Worm (Caenorhabditis elegans) whole organism, L1 larva: ENCODE data around the gene sup-35.

Experiments
- C16A3.4 ChIP-seq: fragments of 150-350 bp; optimal IDR thresholded peaks from 2 replicates; lab custom pipeline; 2014; ENCODE audit warnings: missing biosample characterization, missing genetic modification characterization
- F16B12.6 ChIP-seq: fragments of 150-350 bp; optimal IDR thresholded peaks from 2 replicates; lab custom pipeline; 2014; ENCODE audit warnings: missing biosample characterization, missing genetic modification characterization
- aha-1 ChIP-seq: fragments of 150-350 bp; optimal IDR thresholded peaks from 2 replicates; lab custom pipeline; 2014; ENCODE audit warnings: missing biosample characterization, missing genetic modification characterization
- alr-1 ChIP-seq: fragments of 200-800 bp; sonication (Bioruptor generic); optimal IDR thresholded peaks from 2 replicates; lab custom pipeline; 2018; ENCODE audit warnings: borderline replicate concordance, mild to moderate bottlenecking, missing genetic modification characterization, missing compliant biosample characterization
- ama-1 ChIP-seq: fragments of 150-350 bp; optimal IDR thresholded peaks from 2 replicates; lab custom pipeline; 2014
- ceh-82 ChIP-seq, 3 experiments: fragments of 150-350 bp in 1 of 3; sonication (generic microtip) in 2 of 3; optimal IDR thresholded peaks; 2 replicates each; lab custom pipeline; 2014 to 2017; ENCODE audit warnings: missing biosample characterization in 3 of 3, missing genetic modification characterization in 3 of 3
- ceh-88 ChIP-seq: fragments of 200-800 bp; sonication (Bioruptor generic); IDR thresholded peaks from 2 replicates; pipeline ENCODE4 v1.3.6; 2022; ENCODE audit warnings: missing genetic modification characterization, missing compliant biosample characterization
- ceh-90 ChIP-seq: sonication (generic microtip); optimal IDR thresholded peaks from 2 replicates; lab custom pipeline; 2016; ENCODE audit warnings: missing genetic modification characterization, missing compliant biosample characterization
- ces-1 ChIP-seq: fragments of 150-350 bp; optimal IDR thresholded peaks from 2 replicates; lab custom pipeline; 2014; ENCODE audit warnings: missing biosample characterization, missing genetic modification reagents, missing genetic modification characterization
- dsc-1 ChIP-seq: sonication (generic microtip); optimal IDR thresholded peaks from 2 replicates; lab custom pipeline; 2016; ENCODE audit warnings: mild to moderate bottlenecking, missing genetic modification characterization, missing compliant biosample characterization
- efl-1 ChIP-seq, 4 experiments: fragments of 150-350 bp; optimal IDR thresholded peaks in 3 of 4; peaks in 1 of 4; 1 replicate in 1 of 4; 2 replicates in 3 of 4; lab custom pipeline; 2014; ENCODE audit warnings: missing biosample characterization in 2 of 4, missing genetic modification characterization in 2 of 4, missing genetic modification reagents in 2 of 4
- efl-3 ChIP-seq: fragments of 200-800 bp; sonication (Bioruptor generic); optimal IDR thresholded peaks from 2 replicates; lab custom pipeline; 2018; ENCODE audit warnings: mild to moderate bottlenecking, missing genetic modification characterization, missing compliant biosample characterization
- egl-13 ChIP-seq: sonication (generic microtip); optimal IDR thresholded peaks from 2 replicates; lab custom pipeline; 2016; ENCODE audit warnings: missing genotype, missing genetic modification reagents, missing genetic modification characterization, missing compliant biosample characterization
- elt-3 ChIP-seq, 6 experiments: fragments of 150-350 bp in 1 of 6; sonication (generic microtip); optimal IDR thresholded peaks; 2 replicates each; lab custom pipeline; 2017 to 2018; ENCODE audit warnings: missing biosample characterization in 6 of 6, missing genetic modification characterization in 6 of 6, inconsistent platforms in 1 of 6
- fos-1 ChIP-seq: fragments of 150-350 bp; optimal IDR thresholded peaks from 2 replicates; lab custom pipeline; 2014; ENCODE audit warnings: missing biosample characterization, missing genetic modification characterization
- grh-1 ChIP-seq: fragments of 200-800 bp; sonication (Bioruptor generic); IDR thresholded peaks from 2 replicates; pipeline ENCODE4 v1.3.6; 2022; ENCODE audit warnings: missing genetic modification reagents, missing genetic modification characterization, missing compliant biosample characterization
- irx-1 ChIP-seq: sonication (generic microtip); optimal IDR thresholded peaks from 2 replicates; lab custom pipeline; 2016; ENCODE audit warnings: missing genetic modification characterization, missing compliant biosample characterization
- lin-14 ChIP-seq: fragments of 200-800 bp; sonication (Bioruptor generic); optimal IDR thresholded peaks from 2 replicates; lab custom pipeline; 2018; ENCODE audit warnings: mild to moderate bottlenecking, missing genetic modification characterization, moderate library complexity, missing compliant biosample characterization
- lin-15B ChIP-seq: fragments of 150-350 bp; sonication (generic microtip); optimal IDR thresholded peaks from 3 replicates; lab custom pipeline; 2014; ENCODE audit warnings: missing biosample characterization, missing genetic modification characterization
- lin-35 ChIP-seq, 2 experiments: fragments of 150-350 bp; optimal IDR thresholded peaks; 2 replicates each; lab custom pipeline; 2014; ENCODE audit warnings: missing biosample characterization in 2 of 2, missing genetic modification characterization in 2 of 2, missing genetic modification reagents in 2 of 2
- lir-3 ChIP-seq: sonication (generic microtip); optimal IDR thresholded peaks from 2 replicates; lab custom pipeline; 2016; ENCODE audit warnings: mild to moderate bottlenecking, missing genetic modification characterization, moderate library complexity, missing compliant biosample characterization; ENCODE audit not compliant: poor library complexity
- lsy-2 ChIP-seq, 2 experiments: fragments of 150-350 bp; optimal IDR thresholded peaks; 2 replicates each; lab custom pipeline; 2014; ENCODE audit warnings: missing biosample characterization in 2 of 2, missing genetic modification characterization in 2 of 2
- mdl-1 ChIP-seq, 2 experiments: fragments of 150-350 bp; optimal IDR thresholded peaks; 2 replicates each; lab custom pipeline; 2014 to 2017; ENCODE audit warnings: missing biosample characterization in 2 of 2, missing genetic modification characterization in 2 of 2, inconsistent platforms in 1 of 2
- nhr-11 ChIP-seq: fragments of 150-350 bp; optimal IDR thresholded peaks from 2 replicates; lab custom pipeline; 2014; ENCODE audit warnings: missing biosample characterization, missing genetic modification characterization
- nhr-19 ChIP-seq: fragments of 200-800 bp; sonication (Bioruptor generic); conservative IDR thresholded peaks from 2 replicates; pipeline ENCODE4 v1.3.6; 2022; ENCODE audit warnings: missing genetic modification characterization, missing compliant biosample characterization
- nhr-237 ChIP-seq: fragments of 150-350 bp; optimal IDR thresholded peaks from 2 replicates; lab custom pipeline; 2014; ENCODE audit warnings: missing biosample characterization, missing genetic modification characterization
- nhr-47 ChIP-seq: sonication (generic microtip); optimal IDR thresholded peaks from 2 replicates; lab custom pipeline; 2016; ENCODE audit warnings: mild to moderate bottlenecking, missing genetic modification characterization, moderate library complexity, missing compliant biosample characterization
- nhr-76 ChIP-seq: sonication (generic microtip); optimal IDR thresholded peaks from 2 replicates; lab custom pipeline; 2017; ENCODE audit warnings: missing biosample characterization, missing genetic modification characterization
- nhr-77 ChIP-seq: fragments of 150-350 bp; optimal IDR thresholded peaks from 2 replicates; lab custom pipeline; 2014; ENCODE audit warnings: missing biosample characterization, missing genetic modification characterization
- nhr-84 ChIP-seq: sonication (generic microtip); optimal IDR thresholded peaks from 2 replicates; lab custom pipeline; 2017; ENCODE audit warnings: missing biosample characterization, missing genetic modification characterization
- nhr-85 ChIP-seq: sonication (generic microtip); peaks from one replicate; lab custom pipeline; 2016; ENCODE audit warnings: missing genetic modification characterization, inconsistent platforms, missing compliant biosample characterization
- nhr-90 ChIP-seq: sonication (generic microtip); optimal IDR thresholded peaks from 2 replicates; lab custom pipeline; 2016; ENCODE audit warnings: mild to moderate bottlenecking, missing genetic modification characterization, missing compliant biosample characterization; ENCODE audit not compliant: poor library complexity
- pag-3 ChIP-seq: sonication (generic microtip); optimal IDR thresholded peaks from 2 replicates; lab custom pipeline; 2017; ENCODE audit warnings: missing genetic modification characterization, mild to moderate bottlenecking, missing compliant biosample characterization, antibody characterized with exemption, borderline replicate concordance; ENCODE audit not compliant: insufficient read depth
- rnt-1 ChIP-seq: sonication (generic microtip); optimal IDR thresholded peaks from 2 replicates; lab custom pipeline; 2016; ENCODE audit warnings: mild to moderate bottlenecking, missing genetic modification characterization, moderate library complexity, missing compliant biosample characterization
- skn-1 ChIP-seq: fragments of 150-350 bp; optimal IDR thresholded peaks from 2 replicates; lab custom pipeline; 2014; ENCODE audit warnings: missing biosample characterization, missing genetic modification characterization
- snpc-4 ChIP-seq: fragments of 150-350 bp; optimal IDR thresholded peaks from 2 replicates; lab custom pipeline; 2014; ENCODE audit warnings: missing biosample characterization, missing genetic modification characterization
- sup-37 ChIP-seq: fragments of 200-800 bp; sonication (Bioruptor generic); optimal IDR thresholded peaks from 2 replicates; lab custom pipeline; 2018; ENCODE audit warnings: mild to moderate bottlenecking, missing genetic modification characterization, missing compliant biosample characterization
- swsn-7 ChIP-seq: sonication (generic microtip); optimal IDR thresholded peaks from 2 replicates; lab custom pipeline; 2016; ENCODE audit warnings: missing genetic modification characterization, missing compliant biosample characterization
- tbx-2 ChIP-seq: sonication (generic microtip); optimal IDR thresholded peaks from 2 replicates; lab custom pipeline; 2016; ENCODE audit warnings: missing genetic modification characterization, missing compliant biosample characterization
- unc-130 ChIP-seq: fragments of 150-350 bp; optimal IDR thresholded peaks from 2 replicates; lab custom pipeline; 2017; ENCODE audit warnings: missing biosample characterization, missing genetic modification characterization, inconsistent platforms
- unc-30 ChIP-seq: sonication (generic microtip); optimal IDR thresholded peaks from 2 replicates; lab custom pipeline; 2017; ENCODE audit warnings: missing biosample characterization, missing genetic modification characterization
- unc-86 ChIP-seq: sonication (generic microtip); optimal IDR thresholded peaks from 2 replicates; lab custom pipeline; 2016; ENCODE audit warnings: missing genetic modification characterization, missing compliant biosample characterization
- unc-98 ChIP-seq: fragments of 200-800 bp; sonication (Bioruptor generic); IDR thresholded peaks from 2 replicates; pipeline ENCODE4 v1.3.6; 2022; ENCODE audit warnings: missing genetic modification characterization, missing compliant biosample characterization
- zip-4 ChIP-seq: fragments of 200-800 bp; sonication (Bioruptor generic); optimal IDR thresholded peaks from 2 replicates; lab custom pipeline; 2018; ENCODE audit warnings: mild to moderate bottlenecking, missing genetic modification characterization, moderate library complexity, missing compliant biosample characterization
- ztf-11 ChIP-seq, 2 experiments: sonication (generic microtip); optimal IDR thresholded peaks; 2 replicates each; lab custom pipeline; 2016 to 2017; ENCODE audit warnings: missing genetic modification characterization in 2 of 2, missing biosample characterization in 1 of 2, missing compliant biosample characterization in 1 of 2
- ztf-4 ChIP-seq: fragments of 150-350 bp; optimal IDR thresholded peaks from 2 replicates; lab custom pipeline; 2014; ENCODE audit warnings: missing biosample characterization, missing genetic modification characterization

sup-35 gene

DNA sequence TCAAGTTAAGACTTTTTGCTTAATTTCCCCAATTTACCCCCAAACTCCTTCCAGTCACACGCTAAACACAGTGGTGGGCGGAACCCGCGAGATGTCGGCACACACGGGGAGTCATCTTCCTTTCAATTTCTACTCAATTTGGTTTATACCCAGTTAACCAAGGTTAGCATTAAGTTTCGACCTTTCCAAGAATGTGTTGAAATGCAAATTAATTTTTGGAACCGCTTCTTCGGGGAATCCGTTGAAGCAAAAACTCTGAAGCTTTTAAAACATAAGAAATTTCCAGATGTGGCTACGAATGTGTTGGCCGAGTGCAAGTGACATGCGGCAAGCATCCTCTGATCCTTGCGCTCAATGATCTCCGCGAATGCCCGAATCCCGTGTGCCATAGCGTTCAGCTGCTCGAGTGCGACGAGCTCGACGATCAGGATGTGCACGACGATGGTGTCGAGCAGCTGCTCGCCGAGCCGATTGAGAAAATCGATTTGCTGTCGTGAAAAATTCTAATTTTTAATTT lies 28.1 kb downstream of the sup-35 start:
- peak; percentile 82 for TF ChIP-seq ama-1 (lab: Kevin White, UChicago)
- no peak for TF ChIP-seq lsy-2 (tag; optimal IDR thresholded peaks at IDR 0.05; lab: Kevin White, UChicago)
- peak; percentile 21 for TF ChIP-seq nhr-47 (tag; lab: Kevin White, UChicago)
- TF ChIP-seq tbx-2 (tag; lab: Kevin White, UChicago), result no peak
- TF ChIP-seq swsn-7, result no peak
- TF ChIP-seq skn-1 (tag; lab: Kevin White, UChicago), result no peak
- TF ChIP-seq lin-35 (GFP tag; optimal IDR thresholded peaks at IDR 0.05; lab: Kevin White, UChicago), result no peak
- peak; percentile 23; the same call in 1 of the 2 replicates for TF ChIP-seq grh-1 (GFP tag; lab: Robert Waterston, UW)
- TF ChIP-seq elt-3 (tag; optimal IDR thresholded peaks at IDR 0.05; lab: Kevin White, UChicago), result no peak
- no peak for TF ChIP-seq aha-1 (tag; lab: Kevin White, UChicago)
- no peak for TF ChIP-seq nhr-11 (tag; lab: Kevin White, UChicago)
- TF ChIP-seq efl-3 (GFP tag; lab: Kevin White, UChicago), result no peak
- TF ChIP-seq efl-1 (optimal IDR thresholded peaks at IDR 0.05; lab: Kevin White, UChicago), result peak in 1 of 2 experiments; percentile 13
- TF ChIP-seq efl-1 (GFP tag; optimal IDR thresholded peaks at IDR 0.05 in 1 of 2; lab: Kevin White, UChicago), result peak in 1 of 2 experiments; percentile 84
- no peak for TF ChIP-seq ztf-11 (tag; optimal IDR thresholded peaks at IDR 0.05; lab: Kevin White, UChicago)
- no peak for TF ChIP-seq ceh-88 (GFP tag; lab: Robert Waterston, UW)
- TF ChIP-seq rnt-1 (tag; lab: Kevin White, UChicago), result peak; percentile 37
- no peak for TF ChIP-seq dsc-1
- TF ChIP-seq sup-37 (GFP tag; lab: Kevin White, UChicago), result no peak
- TF ChIP-seq ces-1 (GFP tag; lab: Kevin White, UChicago), result no peak
- TF ChIP-seq, all 84 proteins: peak for 5

DNA sequence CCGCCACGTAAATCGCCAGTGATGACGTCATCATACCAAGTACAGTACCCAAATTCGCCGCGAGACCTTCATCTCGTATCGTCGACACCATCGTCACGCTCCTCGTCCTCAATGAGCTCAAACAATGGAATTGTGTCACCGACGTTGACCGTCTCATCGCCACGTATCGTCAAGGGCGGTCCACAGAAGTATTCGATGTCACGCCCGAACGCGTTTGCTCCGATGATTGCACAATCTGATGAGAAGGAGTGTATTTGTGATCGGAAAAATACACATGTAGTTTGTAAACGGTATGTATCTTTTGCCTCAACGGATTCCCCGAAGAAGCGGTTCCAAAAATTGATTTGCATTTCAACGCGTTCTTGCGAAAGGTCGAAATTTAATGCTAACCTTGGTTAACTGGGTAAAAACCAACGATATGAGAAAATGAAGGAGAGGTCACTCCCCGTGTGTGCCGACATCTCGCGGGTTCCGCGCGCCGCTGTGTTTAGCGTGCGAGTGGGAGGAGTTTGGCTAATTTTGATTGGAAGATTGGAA lies 28.8 kb downstream of the sup-35 start:
- TF ChIP-seq ceh-82 (tag; optimal IDR thresholded peaks at IDR 0.05; lab: Kevin White, UChicago), result peak in 1 of 3 experiments; percentile 2
- no peak for TF ChIP-seq nhr-84 (tag; lab: Kevin White, UChicago)
- no peak for TF ChIP-seq lin-15B (tag; lab: Kevin White, UChicago)
- no peak for TF ChIP-seq unc-30 (tag; lab: Kevin White, UChicago)
- TF ChIP-seq tbx-2 (tag; lab: Kevin White, UChicago), result peak; percentile 44
- peak; percentile 30 for TF ChIP-seq lin-14 (GFP tag; lab: Kevin White, UChicago)
- peak; percentile 35 for TF ChIP-seq sup-37 (GFP tag; lab: Kevin White, UChicago)
- peak; percentile 96 for TF ChIP-seq ama-1 (lab: Kevin White, UChicago)
- TF ChIP-seq egl-13 (tag; lab: Kevin White, UChicago), result no peak
- peak; percentile 60 for TF ChIP-seq irx-1 (tag; lab: Kevin White, UChicago)
- TF ChIP-seq ztf-11 (tag; optimal IDR thresholded peaks at IDR 0.05; lab: Kevin White, UChicago), result peak in 1 of 2 experiments; percentile 47
- peak in 1 of 2 experiments; percentile 34 for TF ChIP-seq lin-35 (GFP tag; optimal IDR thresholded peaks at IDR 0.05; lab: Kevin White, UChicago)
- no peak for TF ChIP-seq ceh-90
- TF ChIP-seq nhr-76, result no peak
- TF ChIP-seq nhr-237 (tag; lab: Kevin White, UChicago), result no peak
- TF ChIP-seq rnt-1 (tag; lab: Kevin White, UChicago), result peak; percentile 64
- no peak for TF ChIP-seq unc-130 (tag; lab: Kevin White, UChicago)
- peak; percentile 28 to 58 for TF ChIP-seq efl-1 (optimal IDR thresholded peaks at IDR 0.05; lab: Kevin White, UChicago)
- TF ChIP-seq efl-1 (GFP tag; optimal IDR thresholded peaks at IDR 0.05 in 1 of 2; lab: Kevin White, UChicago), result peak in 1 of 2 experiments; percentile 93
- no peak for TF ChIP-seq alr-1 (tag; lab: Kevin White, UChicago)
- TF ChIP-seq nhr-47 (tag; lab: Kevin White, UChicago), result peak; percentile 75
- TF ChIP-seq zip-4 (GFP tag; lab: Kevin White, UChicago), result peak; percentile 37
- TF ChIP-seq elt-3 (tag; optimal IDR thresholded peaks at IDR 0.05; lab: Kevin White, UChicago), result peak in 2 of 6 experiments; percentile 9 to 38
- 0 out of 2 replicates have a peak, but pooled peaks have one; percentile 18 for TF ChIP-seq unc-98
- TF ChIP-seq mdl-1 (tag; optimal IDR thresholded peaks at IDR 0.05; lab: Kevin White, UChicago), result no peak
- TF ChIP-seq swsn-7, result peak; percentile 67
- TF ChIP-seq nhr-19 (GFP tag; lab: Robert Waterston, UW), result peak; percentile 59
- TF ChIP-seq F16B12.6 (tag; lab: Kevin White, UChicago), result peak; percentile 1
- peak; percentile 86 for TF ChIP-seq nhr-90
- TF ChIP-seq dsc-1, result peak; percentile 16
- no peak for TF ChIP-seq skn-1 (tag; lab: Kevin White, UChicago)
- peak; percentile 98 for TF ChIP-seq snpc-4 (tag; lab: Kevin White, UChicago)
- peak; percentile 51 for TF ChIP-seq nhr-77 (tag; lab: Kevin White, UChicago)
- no peak for TF ChIP-seq pag-3 (tag; lab: Kevin White, UChicago)
- no peak for TF ChIP-seq C16A3.4 (tag; lab: Kevin White, UChicago)
- TF ChIP-seq nhr-85 (tag; lab: Kevin White, UChicago), result peak; percentile 86
- TF ChIP-seq lir-3 (tag; lab: Kevin White, UChicago), result no peak
- TF ChIP-seq grh-1 (GFP tag; lab: Robert Waterston, UW), result peak; percentile 62
- peak; percentile 5 for TF ChIP-seq fos-1
- TF ChIP-seq ztf-4 (tag; lab: Kevin White, UChicago), result no peak
- TF ChIP-seq unc-86 (tag; lab: Kevin White, UChicago), result no peak
